Worm (Caenorhabditis elegans) whole organism, L1 larva: ENCODE data around the gene C03H5.9.

ENCODE experiments used
- egl-27 ChIP-seq, 2 experiments: fragments of 150-350 bp in 1 of 2; sonication (generic microtip); optimal IDR thresholded peaks; 3 replicates each; lab custom pipeline; 2017 to 2018; ENCODE audit warnings: missing biosample characterization in 2 of 2, missing genetic modification characterization in 2 of 2, missing genetic modification reagents in 2 of 2
- lin-14 ChIP-seq: fragments of 200-800 bp; sonication (Bioruptor generic); optimal IDR thresholded peaks from 2 replicates; lab custom pipeline; 2018; ENCODE audit warnings: mild to moderate bottlenecking, missing genetic modification characterization, moderate library complexity, missing compliant biosample characterization
- lin-39 ChIP-seq: fragments of 150-350 bp; optimal IDR thresholded peaks from 2 replicates; lab custom pipeline; 2014; ENCODE audit warnings: missing biosample characterization, missing genetic modification reagents, missing genetic modification characterization
- mep-1 ChIP-seq: fragments of 150-350 bp; optimal IDR thresholded peaks from 2 replicates; lab custom pipeline; 2014; ENCODE audit warnings: missing biosample characterization, missing genetic modification characterization
- nhr-28 ChIP-seq: fragments of 150-350 bp; optimal IDR thresholded peaks from 2 replicates; lab custom pipeline; 2014; ENCODE audit warnings: missing biosample characterization, missing genetic modification characterization
- nhr-76 ChIP-seq: sonication (generic microtip); optimal IDR thresholded peaks from 2 replicates; lab custom pipeline; 2017; ENCODE audit warnings: missing biosample characterization, missing genetic modification characterization
- sup-37 ChIP-seq: fragments of 200-800 bp; sonication (Bioruptor generic); optimal IDR thresholded peaks from 2 replicates; lab custom pipeline; 2018; ENCODE audit warnings: mild to moderate bottlenecking, missing genetic modification characterization, missing compliant biosample characterization
- tlp-1 ChIP-seq: fragments of 150-350 bp; optimal IDR thresholded peaks from 2 replicates; lab custom pipeline; 2014; ENCODE audit warnings: missing biosample characterization, missing genetic modification characterization
- unc-130 ChIP-seq: fragments of 150-350 bp; optimal IDR thresholded peaks from 2 replicates; lab custom pipeline; 2017; ENCODE audit warnings: missing biosample characterization, missing genetic modification characterization, inconsistent platforms
- unc-62 ChIP-seq: fragments of 150-350 bp; optimal IDR thresholded peaks from 2 replicates; lab custom pipeline; 2014; ENCODE audit warnings: missing biosample characterization, missing genetic modification reagents, missing genetic modification characterization

DNA sequence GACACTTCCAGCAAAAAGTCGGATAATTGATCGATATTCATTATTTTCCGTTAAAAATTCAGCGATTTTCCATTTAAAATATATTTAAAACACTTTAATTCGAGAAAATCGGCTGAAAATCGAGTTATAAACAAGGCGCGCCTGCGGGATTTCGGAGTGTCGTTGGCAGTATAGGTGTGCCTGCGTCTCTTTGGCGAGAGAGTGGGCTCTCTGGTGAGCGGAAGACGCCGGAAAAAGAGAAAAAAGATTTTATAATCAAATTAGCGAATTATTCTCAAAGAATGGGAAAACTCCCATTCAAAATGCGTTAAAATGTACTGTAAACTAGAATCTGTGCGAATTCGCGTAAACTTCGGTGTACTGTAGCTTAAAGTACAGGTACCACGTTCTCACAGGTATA, 30.7 kb upstream of the C03H5.9 start, which contains the start of gene D1069.3:
- no peak for TF ChIP-seq unc-62 (GFP tag; lab: Kevin White, UChicago)
- no peak for TF ChIP-seq nhr-28
- TF ChIP-seq egl-27 (tag; optimal IDR thresholded peaks at IDR 0.05; lab: Kevin White, UChicago): no peak
- TF ChIP-seq mep-1: peak; percentile 50
- no peak for TF ChIP-seq nhr-76 (tag; lab: Kevin White, UChicago)
- no peak for TF ChIP-seq lin-14 (GFP tag; lab: Kevin White, UChicago)
- TF ChIP-seq sup-37 (GFP tag; lab: Kevin White, UChicago): no peak
- peak; percentile 24 for TF ChIP-seq unc-130
- TF ChIP-seq lin-39 (tag; lab: Kevin White, UChicago): no peak
- no peak for TF ChIP-seq tlp-1 (tag; lab: Kevin White, UChicago)
